Worm (Caenorhabditis elegans): ENCODE data around the gene prde-1.

Gene prde-1

DNA sequence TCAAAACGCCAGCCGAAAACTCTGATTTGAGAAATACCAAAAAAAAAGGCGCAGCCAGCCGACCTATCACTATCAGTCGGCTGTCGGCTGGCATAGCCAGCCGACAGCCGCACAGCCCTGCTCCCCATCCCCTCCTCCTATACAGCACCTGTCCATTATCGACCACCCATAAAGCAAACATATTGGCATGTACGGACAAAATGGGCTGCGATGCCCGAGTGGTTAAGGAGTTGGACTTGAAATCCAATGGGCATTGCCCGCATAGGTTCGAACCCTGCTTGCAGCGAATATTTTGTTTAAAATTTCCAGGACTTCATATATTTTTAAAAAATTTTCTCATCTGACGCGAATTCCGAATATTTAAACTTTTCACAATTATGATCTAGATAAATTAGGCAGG lies 12.4 kb downstream of the prde-1 start:
- TF ChIP-seq fkh-10 (GFP tag; optimal IDR thresholded peaks at IDR 0.05) (no peak), mes-2 (tag; optimal IDR thresholded peaks at IDR 0.05; ENCODE audit: poor library complexity, severe bottlenecking) (no peak), egl-43 (GFP tag; IDR thresholded peaks at IDR 0.05) (0 out of 2 replicates have a peak, but pooled peaks have one; percentile 14), lin-38 (GFP tag; IDR thresholded peaks at IDR 0.05) (no peak), lin-13 (GFP tag; optimal IDR thresholded peaks at IDR 0.05) (no peak), snpc-4 (tag; optimal IDR thresholded peaks at IDR 0.05) (no peak), ces-1 (GFP tag; optimal IDR thresholded peaks at IDR 0.05) (no peak), set-16 (GFP tag; IDR thresholded peaks at IDR 0.05) (0 out of 2 replicates have a peak, but pooled peaks have one; percentile 10), snpc-1.2 (GFP tag; IDR thresholded peaks at IDR 0.05) (no peak), egl-27 (tag; optimal IDR thresholded peaks at IDR 0.05) (no peak), arid-1 (GFP tag; conservative IDR thresholded peaks at IDR 0.05) (no peak), T26A8.4 (GFP tag; IDR thresholded peaks at IDR 0.05) (no peak), jun-1 (tag; optimal IDR thresholded peaks at IDR 0.05) (no peak), mxl-2 (GFP tag; conservative IDR thresholded peaks at IDR 0.05) (no peak), zag-1 (tag; optimal IDR thresholded peaks at IDR 0.05) (no peak), fos-1 (tag; optimal IDR thresholded peaks at IDR 0.05) (no peak)

DNA sequence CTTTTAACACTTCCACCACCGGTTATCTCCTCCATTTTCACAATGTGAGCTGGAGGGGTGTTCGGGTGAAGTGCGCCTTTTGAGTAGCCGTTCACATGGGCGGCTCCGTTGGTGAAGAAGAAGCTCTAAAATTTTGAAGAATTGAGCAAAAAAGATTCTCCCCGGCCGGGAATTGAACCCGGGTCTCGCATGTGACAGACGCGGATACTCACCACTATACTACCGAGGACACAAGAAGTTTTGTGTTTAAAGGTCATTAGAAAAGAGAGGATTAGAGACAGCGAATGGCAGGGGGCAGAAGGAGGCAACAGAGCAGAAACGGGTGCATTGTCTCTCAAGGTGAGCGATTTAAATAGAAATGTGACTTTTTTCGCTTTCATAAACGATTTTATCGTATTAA lies 13.6 kb downstream of the prde-1 start:
- peak; percentile 2 for TF ChIP-seq F49E8.2 (tag; optimal IDR thresholded peaks at IDR 0.05; ENCODE audit: borderline replicate concordance)
- peak; percentile 25 for TF ChIP-seq nhr-48 (tag; optimal IDR thresholded peaks at IDR 0.05)
- peak; percentile 71 for TF ChIP-seq lin-38 (GFP tag; IDR thresholded peaks at IDR 0.05)
- TF ChIP-seq ZK546.5 (tag; optimal IDR thresholded peaks at IDR 0.05), result no peak
- TF ChIP-seq attf-4 (tag; optimal IDR thresholded peaks at IDR 0.05), result no peak
- peak; percentile 89 for TF ChIP-seq lim-7 (GFP tag; IDR thresholded peaks at IDR 0.05)
- no peak for TF ChIP-seq zip-2 (tag; optimal IDR thresholded peaks at IDR 0.05)
- peak; percentile 40; the same call in 1 of the 2 replicates for TF ChIP-seq dmd-6 (GFP tag; IDR thresholded peaks at IDR 0.05)
- no peak for TF ChIP-seq ZK337.2 (GFP tag; IDR thresholded peaks at IDR 0.05)
- no peak for TF ChIP-seq cey-2 (tag; optimal IDR thresholded peaks at IDR 0.05; ENCODE audit: borderline replicate concordance, insufficient read depth)
- peak; percentile 91 for TF ChIP-seq dmd-8 (GFP tag; IDR thresholded peaks at IDR 0.05)
- peak; percentile 73 for TF ChIP-seq sdz-12 (GFP tag; optimal IDR thresholded peaks at IDR 0.05)
- no peak for TF ChIP-seq egl-27 (tag; optimal IDR thresholded peaks at IDR 0.05)
- no peak for TF ChIP-seq skn-1 (tag; optimal IDR thresholded peaks at IDR 0.05)
- TF ChIP-seq rbr-2 (tag; optimal IDR thresholded peaks at IDR 0.05), result peak; percentile 45
- no peak for TF ChIP-seq lin-1 (GFP tag; IDR thresholded peaks at IDR 0.05)
- no peak for TF ChIP-seq ztf-11 (tag; optimal IDR thresholded peaks at IDR 0.05)
- TF ChIP-seq nhr-42 (GFP tag; IDR thresholded peaks at IDR 0.05), result peak; percentile 56; the same call in 1 of the 2 replicates
- no peak for TF ChIP-seq zfp-3 (GFP tag; conservative IDR thresholded peaks at IDR 0.05)
- TF ChIP-seq zag-1 (tag; optimal IDR thresholded peaks at IDR 0.05), result no peak
- no peak for TF ChIP-seq ceh-82 (tag; optimal IDR thresholded peaks at IDR 0.05)
- no peak for TF ChIP-seq F37D6.2 (tag; optimal IDR thresholded peaks at IDR 0.05)
- no peak for TF ChIP-seq lin-39 (tag; optimal IDR thresholded peaks at IDR 0.05)
- TF ChIP-seq lsy-2 (tag; optimal IDR thresholded peaks at IDR 0.05), result peak in 1 of 2 experiments; percentile 27
- no peak for TF ChIP-seq fos-1 (tag; optimal IDR thresholded peaks at IDR 0.05)
- TF ChIP-seq madf-9 (GFP tag; conservative IDR thresholded peaks at IDR 0.05), result peak; percentile 82
- TF ChIP-seq mep-1 (tag; optimal IDR thresholded peaks at IDR 0.05), result peak; percentile 67
- TF ChIP-seq lin-13 (GFP tag; optimal IDR thresholded peaks at IDR 0.05), result peak; percentile 47
- TF ChIP-seq T26A8.4 (GFP tag; IDR thresholded peaks at IDR 0.05), result peak; percentile 60; the same call in 1 of the 2 replicates
- no peak for TF ChIP-seq ceh-20 (GFP tag; IDR thresholded peaks at IDR 0.05)
- 0 out of 2 replicates have a peak, but pooled peaks have one; percentile 33 for TF ChIP-seq set-16 (GFP tag; IDR thresholded peaks at IDR 0.05)
- no peak for TF ChIP-seq saeg-2 (GFP tag; IDR thresholded peaks at IDR 0.05)
- TF ChIP-seq mxl-3 (GFP tag; optimal IDR thresholded peaks at IDR 0.05), result peak; percentile 50
- peak; percentile 90 for TF ChIP-seq hlh-30 (tag; optimal IDR thresholded peaks at IDR 0.05; ENCODE audit: insufficient read depth)
- peak; percentile 43 for TF ChIP-seq hlh-11 (tag; optimal IDR thresholded peaks at IDR 0.05)
- no peak for TF ChIP-seq daf-19 (GFP tag; conservative IDR thresholded peaks at IDR 0.05)
- TF ChIP-seq php-3 (GFP tag; IDR thresholded peaks at IDR 0.05), result peak; percentile 60
- TF ChIP-seq mdl-1 (tag; optimal IDR thresholded peaks at IDR 0.05), result peak in 1 of 2 experiments; percentile 55
- no peak for TF ChIP-seq nhr-25 (tag; optimal IDR thresholded peaks at IDR 0.05; ENCODE audit: borderline replicate concordance, insufficient read depth)
